Worm (Caenorhabditis elegans) whole organism, L3 larva: Measurements from ENCODE around the gene trx-3.

Experiments used
- R02D3.7 ChIP-seq: fragments of 150-350 bp; optimal IDR thresholded peaks from 2 replicates; lab custom pipeline; 2014; ENCODE audit warnings: missing biosample characterization, missing genetic modification characterization
- ZK546.5 ChIP-seq: sonication (generic microtip); optimal IDR thresholded peaks from 2 replicates; lab custom pipeline; 2017; ENCODE audit warnings: missing biosample characterization, missing genetic modification characterization
- aly-2 ChIP-seq: fragments of 150-350 bp; optimal IDR thresholded peaks from 2 replicates; lab custom pipeline; 2014; ENCODE audit warnings: missing biosample characterization, missing genetic modification characterization
- ama-1 ChIP-seq: fragments of 150-350 bp; optimal IDR thresholded peaks from 2 replicates; lab custom pipeline; 2018
- ceh-16 ChIP-seq: sonication (generic microtip); optimal IDR thresholded peaks from 2 replicates; lab custom pipeline; 2017; ENCODE audit warnings: missing biosample characterization, missing genetic modification characterization
- ceh-28 ChIP-seq: fragments of 150-350 bp; optimal IDR thresholded peaks from 2 replicates; lab custom pipeline; 2014; ENCODE audit warnings: missing biosample characterization, missing genetic modification reagents, missing genetic modification characterization
- ceh-82 ChIP-seq: fragments of 150-350 bp; optimal IDR thresholded peaks from 2 replicates; lab custom pipeline; 2014; ENCODE audit warnings: missing biosample characterization, missing genetic modification characterization
- daf-12 ChIP-seq: fragments of 150-350 bp; optimal IDR thresholded peaks from 2 replicates; lab custom pipeline; 2014; ENCODE audit warnings: missing biosample characterization, missing genetic modification reagents, missing genetic modification characterization
- egl-27 ChIP-seq: sonication (generic microtip); optimal IDR thresholded peaks from 4 replicates; lab custom pipeline; 2017; ENCODE audit warnings: missing biosample characterization, missing genetic modification reagents, missing genetic modification characterization
- egl-5 ChIP-seq: fragments of 150-350 bp; optimal IDR thresholded peaks from 2 replicates; lab custom pipeline; 2017; ENCODE audit warnings: missing biosample characterization, missing genetic modification reagents, missing genetic modification characterization, inconsistent platforms
- elt-1 ChIP-seq: fragments of 150-350 bp; optimal IDR thresholded peaks from 2 replicates; lab custom pipeline; 2014; ENCODE audit warnings: missing biosample characterization, missing genetic modification characterization
- elt-2 ChIP-seq: sonication (generic microtip); optimal IDR thresholded peaks from 2 replicates; lab custom pipeline; 2016; ENCODE audit warnings: missing genetic modification reagents, mild to moderate bottlenecking, missing genetic modification characterization, missing compliant biosample characterization
- eor-1 ChIP-seq, 2 experiments: fragments of 150-350 bp; optimal IDR thresholded peaks; 2 replicates each; lab custom pipeline; 2014 to 2018; ENCODE audit warnings: missing biosample characterization in 2 of 2, missing genetic modification characterization in 2 of 2
- fkh-2 ChIP-seq: fragments of 150-350 bp; optimal IDR thresholded peaks from 2 replicates; lab custom pipeline; 2014; ENCODE audit warnings: missing biosample characterization, missing genetic modification reagents, missing genetic modification characterization
- fos-1 ChIP-seq: fragments of 150-350 bp; optimal IDR thresholded peaks from 2 replicates; lab custom pipeline; 2014; ENCODE audit warnings: missing biosample characterization, missing genetic modification characterization
- hmg-11 ChIP-seq: sonication (generic microtip); optimal IDR thresholded peaks from 2 replicates; lab custom pipeline; 2016; ENCODE audit warnings: missing genetic modification characterization, missing compliant biosample characterization
- lin-15B ChIP-seq: fragments of 150-350 bp; optimal IDR thresholded peaks from 2 replicates; lab custom pipeline; 2014; ENCODE audit warnings: missing biosample characterization, missing genetic modification characterization
- lin-39 ChIP-seq: fragments of 150-350 bp; optimal IDR thresholded peaks from 2 replicates; lab custom pipeline; 2018; ENCODE audit warnings: missing biosample characterization, missing genetic modification reagents, missing genetic modification characterization
- lsy-12 ChIP-seq: sonication (generic microtip); optimal IDR thresholded peaks from 2 replicates; lab custom pipeline; 2016; ENCODE audit warnings: mild to moderate bottlenecking, missing genetic modification characterization, missing compliant biosample characterization
- mdl-1 ChIP-seq: fragments of 150-350 bp; optimal IDR thresholded peaks from 2 replicates; lab custom pipeline; 2014; ENCODE audit warnings: missing biosample characterization, missing genetic modification characterization
- mml-1 ChIP-seq: fragments of 150-350 bp; sonication (generic microtip); optimal IDR thresholded peaks from 3 replicates; lab custom pipeline; 2014; ENCODE audit warnings: missing biosample characterization, missing genetic modification characterization
- nfya-1 ChIP-seq: sonication (generic microtip); optimal IDR thresholded peaks from 2 replicates; lab custom pipeline; 2017; ENCODE audit warnings: missing genetic modification characterization, mild to moderate bottlenecking, missing compliant biosample characterization, antibody characterized with exemption, moderate library complexity; ENCODE audit not compliant: insufficient read depth
- nhr-11 ChIP-seq: fragments of 150-350 bp; optimal IDR thresholded peaks from 2 replicates; lab custom pipeline; 2014; ENCODE audit warnings: missing biosample characterization, missing genetic modification characterization
- nhr-237 ChIP-seq: fragments of 150-350 bp; optimal IDR thresholded peaks from 2 replicates; lab custom pipeline; 2014; ENCODE audit warnings: missing biosample characterization, missing genetic modification characterization
- nhr-25 ChIP-seq: sonication (generic microtip); optimal IDR thresholded peaks from 2 replicates; lab custom pipeline; 2017; ENCODE audit warnings: missing biosample characterization, missing genetic modification characterization
- nhr-28 ChIP-seq: fragments of 150-350 bp; optimal IDR thresholded peaks from 2 replicates; lab custom pipeline; 2014; ENCODE audit warnings: missing biosample characterization, missing genetic modification characterization
- nhr-43 ChIP-seq: sonication (generic microtip); optimal IDR thresholded peaks from 2 replicates; lab custom pipeline; 2016; ENCODE audit warnings: mild to moderate bottlenecking, missing genetic modification characterization, missing compliant biosample characterization; ENCODE audit not compliant: poor library complexity, severe bottlenecking
- nhr-67 ChIP-seq: fragments of 150-350 bp; optimal IDR thresholded peaks from 2 replicates; lab custom pipeline; 2014; ENCODE audit warnings: missing biosample characterization, missing genetic modification characterization
- pha-4 ChIP-seq: fragments of 150-350 bp; optimal IDR thresholded peaks from 2 replicates; lab custom pipeline; 2014; ENCODE audit warnings: missing biosample characterization, missing genetic modification reagents, missing genetic modification characterization
- pqm-1 ChIP-seq: fragments of 150-350 bp; optimal IDR thresholded peaks from 2 replicates; lab custom pipeline; 2017; ENCODE audit warnings: missing biosample characterization, missing genetic modification characterization, inconsistent platforms
- sea-2 ChIP-seq: fragments of 150-350 bp; sonication (generic microtip); optimal IDR thresholded peaks from 4 replicates; lab custom pipeline; 2014; ENCODE audit warnings: missing biosample characterization, missing genetic modification reagents, missing genetic modification characterization
- snpc-4 ChIP-seq: fragments of 150-350 bp; optimal IDR thresholded peaks from 2 replicates; lab custom pipeline; 2014; ENCODE audit warnings: missing biosample characterization, missing genetic modification characterization
- tbx-2 ChIP-seq: sonication (generic microtip); optimal IDR thresholded peaks from 2 replicates; lab custom pipeline; 2016; ENCODE audit warnings: mild to moderate bottlenecking, missing genetic modification characterization, missing compliant biosample characterization
- unc-62 ChIP-seq: fragments of 150-350 bp; sonication (generic microtip); optimal IDR thresholded peaks from 4 replicates; lab custom pipeline; 2014; ENCODE audit warnings: missing biosample characterization, missing genetic modification reagents, missing genetic modification characterization
- ztf-11 ChIP-seq: fragments of 150-350 bp; optimal IDR thresholded peaks from 2 replicates; lab custom pipeline; 2014; ENCODE audit warnings: missing biosample characterization, missing genetic modification characterization

trx-3 gene

DNA sequence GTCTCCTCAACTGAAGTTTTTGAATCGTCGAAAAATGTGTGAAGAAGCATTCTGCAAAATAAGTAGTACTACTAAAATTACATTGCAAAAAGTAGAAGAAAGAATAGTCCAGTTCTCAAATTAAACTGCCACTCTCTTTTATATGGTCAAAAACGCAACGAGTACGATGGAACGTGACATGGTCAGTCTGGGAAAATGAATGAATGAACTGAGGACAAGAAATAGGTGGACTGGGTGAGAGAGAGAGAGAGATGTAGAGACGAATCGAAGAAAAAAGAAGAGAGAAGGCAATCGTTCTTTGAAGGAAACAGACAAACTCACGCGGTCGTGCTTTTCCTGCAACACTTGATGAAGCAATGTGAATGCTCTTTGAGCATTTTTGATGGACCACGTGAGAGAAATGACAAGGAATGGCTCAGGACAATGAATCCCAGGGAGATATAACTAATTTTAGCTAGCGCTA is 9.8 kb upstream of the trx-3 start, which contains the start of gene M01H9.3:
TSS of gene M01H9.3 (minus strand) at position 51 of the 463 bp plus-strand sequence.
- TF ChIP-seq hmg-11 (tag; lab: Kevin White, UChicago) (no peak), pqm-1 (tag; lab: Kevin White, UChicago) (peak; percentile 41), elt-2 (tag; lab: Kevin White, UChicago) (peak; percentile 59), lin-15B (tag; lab: Kevin White, UChicago) (peak; percentile 13), pha-4 (peak; percentile 54), lin-39 (tag; lab: Kevin White, UChicago) (peak; percentile 71), nfya-1 (tag; lab: Kevin White, UChicago) (peak; percentile 64), ceh-82 (tag; lab: Kevin White, UChicago) (no peak), egl-27 (no peak), ama-1 (lab: Kevin White, UChicago) (peak; percentile 70), nhr-237 (tag; lab: Kevin White, UChicago) (no peak), lsy-12 (peak; percentile 33), mdl-1 (peak; percentile 63), ZK546.5 (no peak), ceh-16 (tag; lab: Kevin White, UChicago) (no peak), ztf-11 (tag; lab: Kevin White, UChicago) (no peak), nhr-25 (tag; lab: Kevin White, UChicago) (peak; percentile 46), ceh-28 (tag; lab: Kevin White, UChicago) (no peak), nhr-67 (tag; lab: Kevin White, UChicago) (no peak)

DNA sequence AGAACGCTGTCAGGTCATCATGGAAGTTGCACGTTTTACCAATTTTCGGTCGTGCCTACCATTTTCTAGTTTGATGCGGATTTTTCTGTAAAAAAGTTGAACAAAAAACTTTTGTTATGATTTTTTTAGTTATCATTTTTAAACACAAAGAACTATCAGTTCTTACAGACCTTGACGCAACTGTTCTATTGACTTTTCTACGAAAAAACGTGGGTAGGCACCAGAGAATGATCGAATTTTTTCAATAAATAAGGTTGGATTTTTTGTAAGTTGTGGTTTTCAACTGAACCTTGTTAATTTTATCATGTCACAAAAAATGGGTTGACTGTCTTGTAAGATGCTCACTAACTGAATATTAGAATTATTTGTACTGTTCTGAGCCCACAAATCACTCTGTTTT is 8.2 kb upstream of the trx-3 start:
- no peak for TF ChIP-seq elt-2 (tag; lab: Kevin White, UChicago)
- no peak for TF ChIP-seq nhr-25 (tag; lab: Kevin White, UChicago)
- TF ChIP-seq pha-4, result peak; percentile 24
- no peak for TF ChIP-seq nhr-67 (tag; lab: Kevin White, UChicago)
- TF ChIP-seq R02D3.7 (tag; lab: Kevin White, UChicago), result no peak
- TF ChIP-seq fos-1 (tag; lab: Kevin White, UChicago), result no peak
- TF ChIP-seq snpc-4, result no peak
- TF ChIP-seq pqm-1 (tag; lab: Kevin White, UChicago), result peak; percentile 31
- TF ChIP-seq egl-5 (tag; lab: Kevin White, UChicago), result no peak
- no peak for TF ChIP-seq lin-15B (tag; lab: Kevin White, UChicago)
- no peak for TF ChIP-seq elt-1

- no peak for TF ChIP-seq egl-5 (tag; lab: Kevin White, UChicago)
- no peak for TF ChIP-seq tbx-2
- TF ChIP-seq pha-4, result no peak
- TF ChIP-seq nhr-28, result no peak
- TF ChIP-seq nhr-25 (tag; lab: Kevin White, UChicago), result no peak
- TF ChIP-seq sea-2 (GFP tag; lab: Kevin White, UChicago), result no peak
- TF ChIP-seq aly-2 (tag; lab: Kevin White, UChicago), result no peak
- no peak for TF ChIP-seq nhr-43
- no peak for TF ChIP-seq ztf-11 (tag; lab: Kevin White, UChicago)
- no peak for TF ChIP-seq daf-12 (tag; lab: Kevin White, UChicago)
- TF ChIP-seq ceh-82 (tag; lab: Kevin White, UChicago), result no peak
- TF ChIP-seq nhr-11 (tag; lab: Kevin White, UChicago), result no peak
- TF ChIP-seq fkh-2 (tag; lab: Kevin White, UChicago), result no peak
- TF ChIP-seq nfya-1 (tag; lab: Kevin White, UChicago), result no peak
- TF ChIP-seq unc-62 (GFP tag; lab: Kevin White, UChicago), result no peak
- TF ChIP-seq elt-1, result no peak
- no peak for TF ChIP-seq mdl-1
Observed at ce11 chrIV:4480027-4480426, 6.8 kb upstream of the trx-3 start, which contains the start of gene M01H9.10. Gene M01H9.10 (minus strand): TSS chrIV:4480127.

ce11 chrIV:4481298-4481697 is 5.5 kb upstream of the trx-3 start:
- TF ChIP-seq lsy-12 (no peak), eor-1 (tag; optimal IDR thresholded peaks at IDR 0.05; lab: Kevin White, UChicago) (no peak), nhr-28 (no peak), mml-1 (tag; lab: Kevin White, UChicago) (no peak), pqm-1 (tag; lab: Kevin White, UChicago) (peak; percentile 22), elt-2 (tag; lab: Kevin White, UChicago) (peak; percentile 59)
